Worm (Caenorhabditis elegans) whole organism, L1 larva: Measurements from ENCODE around the gene EEED8.13.

ENCODE experiments used
- C04F5.9 ChIP-seq: sonication (generic microtip); optimal IDR thresholded peaks from 2 replicates; lab custom pipeline; 2016; ENCODE audit warnings: missing genetic modification characterization, missing compliant biosample characterization
- C16A3.4 ChIP-seq: fragments of 150-350 bp; optimal IDR thresholded peaks from 2 replicates; lab custom pipeline; 2014; ENCODE audit warnings: missing biosample characterization, missing genetic modification characterization
- aly-2 ChIP-seq: fragments of 150-350 bp; optimal IDR thresholded peaks from 2 replicates; lab custom pipeline; 2014; ENCODE audit warnings: missing biosample characterization, missing genetic modification characterization
- blmp-1 ChIP-seq: fragments of 150-350 bp; optimal IDR thresholded peaks from 2 replicates; lab custom pipeline; 2014; ENCODE audit warnings: missing biosample characterization, missing genetic modification characterization
- ceh-63 ChIP-seq: fragments of 200-800 bp; sonication (Bioruptor generic); optimal IDR thresholded peaks from 2 replicates; lab custom pipeline; 2018; ENCODE audit warnings: mild to moderate bottlenecking, missing genetic modification characterization, missing compliant biosample characterization
- ceh-8 ChIP-seq: fragments of 200-800 bp; sonication (Bioruptor generic); optimal IDR thresholded peaks from 2 replicates; lab custom pipeline; 2018; ENCODE audit warnings: mild to moderate bottlenecking, missing genetic modification characterization, moderate library complexity, missing compliant biosample characterization
- ceh-82 ChIP-seq, 3 experiments: fragments of 150-350 bp in 1 of 3; sonication (generic microtip) in 2 of 3; optimal IDR thresholded peaks; 2 replicates each; lab custom pipeline; 2014 to 2017; ENCODE audit warnings: missing biosample characterization in 3 of 3, missing genetic modification characterization in 3 of 3
- efl-1 ChIP-seq, 4 experiments: fragments of 150-350 bp; optimal IDR thresholded peaks in 3 of 4; peaks in 1 of 4; 1 replicate in 1 of 4; 2 replicates in 3 of 4; lab custom pipeline; 2014; ENCODE audit warnings: missing biosample characterization in 2 of 4, missing genetic modification characterization in 2 of 4, missing genetic modification reagents in 2 of 4
- egl-13 ChIP-seq: sonication (generic microtip); optimal IDR thresholded peaks from 2 replicates; lab custom pipeline; 2016; ENCODE audit warnings: missing genotype, missing genetic modification reagents, missing genetic modification characterization, missing compliant biosample characterization
- fkh-4 ChIP-seq: sonication (generic microtip); optimal IDR thresholded peaks from 2 replicates; lab custom pipeline; 2016; ENCODE audit warnings: missing compliant biosample characterization, missing genetic modification characterization, borderline replicate concordance
- fkh-8 ChIP-seq: sonication (generic microtip); optimal IDR thresholded peaks from 2 replicates; lab custom pipeline; 2016; ENCODE audit warnings: mild to moderate bottlenecking, missing genetic modification characterization, missing compliant biosample characterization
- fos-1 ChIP-seq: fragments of 150-350 bp; optimal IDR thresholded peaks from 2 replicates; lab custom pipeline; 2014; ENCODE audit warnings: missing biosample characterization, missing genetic modification characterization
- grh-1 ChIP-seq: fragments of 200-800 bp; sonication (Bioruptor generic); IDR thresholded peaks from 2 replicates; pipeline ENCODE4 v1.3.6; 2022; ENCODE audit warnings: missing genetic modification reagents, missing genetic modification characterization, missing compliant biosample characterization
- hlh-17 ChIP-seq: fragments of 200-800 bp; sonication (Bioruptor generic); optimal IDR thresholded peaks from 2 replicates; lab custom pipeline; 2018; ENCODE audit warnings: missing genetic modification characterization, mild to moderate bottlenecking, missing compliant biosample characterization, moderate library complexity, borderline replicate concordance
- hlh-4 ChIP-seq: sonication (generic microtip); optimal IDR thresholded peaks from 2 replicates; lab custom pipeline; 2016; ENCODE audit warnings: mild to moderate bottlenecking, missing genetic modification characterization, missing compliant biosample characterization
- irx-1 ChIP-seq: sonication (generic microtip); optimal IDR thresholded peaks from 2 replicates; lab custom pipeline; 2016; ENCODE audit warnings: missing genetic modification characterization, missing compliant biosample characterization
- jun-1 ChIP-seq: fragments of 150-350 bp; optimal IDR thresholded peaks from 2 replicates; lab custom pipeline; 2014; ENCODE audit warnings: missing biosample characterization, missing genetic modification reagents, missing genetic modification characterization
- lin-13 ChIP-seq: fragments of 150-350 bp; optimal IDR thresholded peaks from 2 replicates; lab custom pipeline; 2014; ENCODE audit warnings: missing biosample characterization, missing genetic modification reagents, missing genetic modification characterization
- lin-14 ChIP-seq: fragments of 200-800 bp; sonication (Bioruptor generic); optimal IDR thresholded peaks from 2 replicates; lab custom pipeline; 2018; ENCODE audit warnings: mild to moderate bottlenecking, missing genetic modification characterization, moderate library complexity, missing compliant biosample characterization
- lin-15B ChIP-seq: fragments of 150-350 bp; sonication (generic microtip); optimal IDR thresholded peaks from 3 replicates; lab custom pipeline; 2014; ENCODE audit warnings: missing biosample characterization, missing genetic modification characterization
- lsy-2 ChIP-seq, 2 experiments: fragments of 150-350 bp; optimal IDR thresholded peaks; 2 replicates each; lab custom pipeline; 2014; ENCODE audit warnings: missing biosample characterization in 2 of 2, missing genetic modification characterization in 2 of 2
- mab-9 ChIP-seq: fragments of 200-800 bp; sonication (Bioruptor generic); IDR thresholded peaks from 2 replicates; pipeline ENCODE4 v1.3.6; 2022; ENCODE audit warnings: missing genetic modification reagents, missing genetic modification characterization, missing compliant biosample characterization
- mdl-1 ChIP-seq, 2 experiments: fragments of 150-350 bp; optimal IDR thresholded peaks; 2 replicates each; lab custom pipeline; 2014 to 2017; ENCODE audit warnings: missing biosample characterization in 2 of 2, missing genetic modification characterization in 2 of 2, inconsistent platforms in 1 of 2
- mef-2 ChIP-seq: fragments of 150-350 bp; optimal IDR thresholded peaks from 2 replicates; lab custom pipeline; 2014; ENCODE audit warnings: missing biosample characterization, missing genetic modification characterization
- mep-1 ChIP-seq: fragments of 150-350 bp; optimal IDR thresholded peaks from 2 replicates; lab custom pipeline; 2014; ENCODE audit warnings: missing biosample characterization, missing genetic modification characterization
- nhr-11 ChIP-seq: fragments of 150-350 bp; optimal IDR thresholded peaks from 2 replicates; lab custom pipeline; 2014; ENCODE audit warnings: missing biosample characterization, missing genetic modification characterization
- nhr-20 ChIP-seq: sonication (generic microtip); optimal IDR thresholded peaks from 2 replicates; lab custom pipeline; 2016; ENCODE audit warnings: mild to moderate bottlenecking, missing genetic modification characterization, missing compliant biosample characterization
- nhr-71 ChIP-seq: sonication (generic microtip); optimal IDR thresholded peaks from 2 replicates; lab custom pipeline; 2016; ENCODE audit warnings: mild to moderate bottlenecking, missing genetic modification characterization, moderate library complexity, missing compliant biosample characterization
- nhr-85 ChIP-seq: sonication (generic microtip); peaks from one replicate; lab custom pipeline; 2016; ENCODE audit warnings: missing genetic modification characterization, inconsistent platforms, missing compliant biosample characterization
- pax-3 ChIP-seq: fragments of 200-800 bp; sonication (Bioruptor generic); optimal IDR thresholded peaks from 2 replicates; lab custom pipeline; 2018; ENCODE audit warnings: mild to moderate bottlenecking, missing genetic modification characterization, moderate library complexity, missing compliant biosample characterization
- rnt-1 ChIP-seq: sonication (generic microtip); optimal IDR thresholded peaks from 2 replicates; lab custom pipeline; 2016; ENCODE audit warnings: mild to moderate bottlenecking, missing genetic modification characterization, moderate library complexity, missing compliant biosample characterization
- skn-1 ChIP-seq: fragments of 150-350 bp; optimal IDR thresholded peaks from 2 replicates; lab custom pipeline; 2014; ENCODE audit warnings: missing biosample characterization, missing genetic modification characterization
- sox-4 ChIP-seq: sonication (generic microtip); optimal IDR thresholded peaks from 2 replicates; lab custom pipeline; 2016; ENCODE audit warnings: missing genetic modification characterization, missing compliant biosample characterization
- sup-37 ChIP-seq: fragments of 200-800 bp; sonication (Bioruptor generic); optimal IDR thresholded peaks from 2 replicates; lab custom pipeline; 2018; ENCODE audit warnings: mild to moderate bottlenecking, missing genetic modification characterization, missing compliant biosample characterization
- swsn-7 ChIP-seq: sonication (generic microtip); optimal IDR thresholded peaks from 2 replicates; lab custom pipeline; 2016; ENCODE audit warnings: missing genetic modification characterization, missing compliant biosample characterization
- tlp-1 ChIP-seq: fragments of 150-350 bp; optimal IDR thresholded peaks from 2 replicates; lab custom pipeline; 2014; ENCODE audit warnings: missing biosample characterization, missing genetic modification characterization
- unc-130 ChIP-seq: fragments of 150-350 bp; optimal IDR thresholded peaks from 2 replicates; lab custom pipeline; 2017; ENCODE audit warnings: missing biosample characterization, missing genetic modification characterization, inconsistent platforms
- unc-30 ChIP-seq: sonication (generic microtip); optimal IDR thresholded peaks from 2 replicates; lab custom pipeline; 2017; ENCODE audit warnings: missing biosample characterization, missing genetic modification characterization
- unc-98 ChIP-seq: fragments of 200-800 bp; sonication (Bioruptor generic); IDR thresholded peaks from 2 replicates; pipeline ENCODE4 v1.3.6; 2022; ENCODE audit warnings: missing genetic modification characterization, missing compliant biosample characterization
- vab-15 ChIP-seq: sonication (generic microtip); optimal IDR thresholded peaks from 2 replicates; lab custom pipeline; 2017; ENCODE audit warnings: missing genotype, mild to moderate bottlenecking, missing genetic modification characterization, missing compliant biosample characterization
- zag-1 ChIP-seq: fragments of 150-350 bp; optimal IDR thresholded peaks from 2 replicates; lab custom pipeline; 2014; ENCODE audit warnings: missing biosample characterization, missing genetic modification characterization
- zip-4 ChIP-seq: fragments of 200-800 bp; sonication (Bioruptor generic); optimal IDR thresholded peaks from 2 replicates; lab custom pipeline; 2018; ENCODE audit warnings: mild to moderate bottlenecking, missing genetic modification characterization, moderate library complexity, missing compliant biosample characterization
- ztf-11 ChIP-seq, 2 experiments: sonication (generic microtip); optimal IDR thresholded peaks; 2 replicates each; lab custom pipeline; 2016 to 2017; ENCODE audit warnings: missing genetic modification characterization in 2 of 2, missing biosample characterization in 1 of 2, missing compliant biosample characterization in 1 of 2

The EEED8.13 gene

ce11 chrII:5388786-5389421, 23.5 kb downstream of the EEED8.13 start, which contains the start of gene rsp-4:
Gene rsp-4 (minus strand): TSS chrII:5388836.
- TF ChIP-seq hlh-4 (tag; lab: Kevin White, UChicago) = no peak
- TF ChIP-seq nhr-71 (tag; lab: Kevin White, UChicago) = no peak
- no peak for TF ChIP-seq efl-1 (optimal IDR thresholded peaks at IDR 0.05; lab: Kevin White, UChicago)
- peak in 1 of 2 experiments; percentile 4 for TF ChIP-seq efl-1 (GFP tag; optimal IDR thresholded peaks at IDR 0.05 in 1 of 2; lab: Kevin White, UChicago)
- TF ChIP-seq ceh-63 (GFP tag; lab: Kevin White, UChicago) = peak; percentile 16
- peak; percentile 29 for TF ChIP-seq nhr-85 (tag; lab: Kevin White, UChicago)
- TF ChIP-seq swsn-7 (tag; lab: Kevin White, UChicago) = no peak

ce11 chrII:5387217-5387616, 25.1 kb downstream of the EEED8.13 start, which contains the start of gene ccpp-6:
Gene ccpp-6 (minus strand): TSS chrII:5387317.
- TF ChIP-seq fos-1 (tag; lab: Kevin White, UChicago) = no peak
- no peak for TF ChIP-seq efl-1 (optimal IDR thresholded peaks at IDR 0.05; lab: Kevin White, UChicago)
- TF ChIP-seq efl-1 (GFP tag; optimal IDR thresholded peaks at IDR 0.05 in 1 of 2; lab: Kevin White, UChicago) = peak in 1 of 2 experiments; percentile 3

- no peak for TF ChIP-seq pax-3 (tag; lab: Kevin White, UChicago)
- no peak for TF ChIP-seq nhr-20
- TF ChIP-seq ztf-11 (tag; optimal IDR thresholded peaks at IDR 0.05; lab: Kevin White, UChicago) = no peak
- no peak for TF ChIP-seq mef-2 (tag; lab: Kevin White, UChicago)
- no peak for TF ChIP-seq efl-1 (optimal IDR thresholded peaks at IDR 0.05; lab: Kevin White, UChicago)
- TF ChIP-seq efl-1 (GFP tag; optimal IDR thresholded peaks at IDR 0.05 in 1 of 2; lab: Kevin White, UChicago) = peak in 1 of 2 experiments; percentile 61
- no peak for TF ChIP-seq lin-13 (GFP tag; lab: Kevin White, UChicago)
- no peak for TF ChIP-seq blmp-1 (tag; lab: Kevin White, UChicago)
These were observed 28.1 kb downstream of the EEED8.13 start for ce11 chrII:5384282-5384681.

- TF ChIP-seq sup-37 (GFP tag; lab: Kevin White, UChicago) (no peak), grh-1 (GFP tag; lab: Robert Waterston, UW) (peak; percentile 44), C04F5.9 (tag; lab: Kevin White, UChicago) (no peak), pax-3 (tag; lab: Kevin White, UChicago) (no peak), lin-14 (GFP tag; lab: Kevin White, UChicago) (peak; percentile 83), unc-98 (no peak), rnt-1 (peak; percentile 16), aly-2 (tag; lab: Kevin White, UChicago) (peak; percentile 11), mab-9 (GFP tag; lab: Robert Waterston, UW) (no peak), irx-1 (tag; lab: Kevin White, UChicago) (peak; percentile 29), C16A3.4 (peak; percentile 60), tlp-1 (no peak), vab-15 (tag; lab: Kevin White, UChicago) (no peak), unc-30 (tag; lab: Kevin White, UChicago) (no peak), lin-13 (GFP tag; lab: Kevin White, UChicago) (peak; percentile 40), mep-1 (tag; lab: Kevin White, UChicago) (peak; percentile 70), skn-1 (tag; lab: Kevin White, UChicago) (peak; percentile 51), fkh-8 (no peak), jun-1 (tag; lab: Kevin White, UChicago) (peak; percentile 20), zip-4 (GFP tag; lab: Kevin White, UChicago) (peak; percentile 18), zag-1 (tag; lab: Kevin White, UChicago) (no peak), hlh-17 (GFP tag; lab: Kevin White, UChicago) (no peak), sox-4 (tag; lab: Kevin White, UChicago) (no peak), lin-15B (tag; lab: Kevin White, UChicago) (peak; percentile 17), efl-1 (optimal IDR thresholded peaks at IDR 0.05; lab: Kevin White, UChicago) (peak; percentile 53 to 54), efl-1 (GFP tag; optimal IDR thresholded peaks at IDR 0.05 in 1 of 2; lab: Kevin White, UChicago) (peak; percentile 21 to 95), fkh-4 (tag; lab: Kevin White, UChicago) (no peak), blmp-1 (tag; lab: Kevin White, UChicago) (peak; percentile 84), ceh-8 (no peak), nhr-11 (tag; lab: Kevin White, UChicago) (no peak), unc-130 (tag; lab: Kevin White, UChicago) (no peak), egl-13 (tag; lab: Kevin White, UChicago) (no peak), mdl-1 (tag; optimal IDR thresholded peaks at IDR 0.05; lab: Kevin White, UChicago) (peak in 1 of 2 experiments; percentile 36), ceh-82 (tag; optimal IDR thresholded peaks at IDR 0.05; lab: Kevin White, UChicago) (peak in 1 of 3 experiments; percentile 17), lsy-2 (tag; optimal IDR thresholded peaks at IDR 0.05; lab: Kevin White, UChicago) (peak; percentile 56 to 58)
These were observed 32.7 kb downstream of the EEED8.13 start, which contains the start of gene pkc-3 for ce11 chrII:5379614-5380077. Gene pkc-3 (plus strand): TSS chrII:5380027.
